Fruit fly (Drosophila melanogaster) whole organism: ENCODE measurements around the gene Hmgcr.

ENCODE experiments used
- CG8478 ChIP-seq: fragments of >200 bp; optimal IDR thresholded peaks from 2 replicates; lab custom pipeline; 2018; ENCODE audit warnings: inconsistent platforms
- usp ChIP-seq: fragments of >200 bp; optimal IDR thresholded peaks from 2 replicates; lab custom pipeline; 2017; ENCODE audit warnings: missing biosample characterization, missing genetic modification characterization, mixed read lengths

dm6 chr3R:23709508-23710208, 23.5 kb upstream of the Hmgcr start, which contains the start of gene CG10301:
- TF ChIP-seq CG8478 (lab: Kevin White, UChicago) (no peak), usp (no peak)
